Fruit fly (Drosophila melanogaster) whole organism, pupa: ENCODE measurements around the gene hiw.
A peak's percentile ranks its signal among the peaks of the same experiment; 100 is the strongest.

Experiments
- CG10348 ChIP-seq: fragments of 200-800 bp; sonication (Bioruptor generic); IDR thresholded peaks from 2 replicates; pipeline ENCODE4 v1.3.6; 2022; ENCODE audit warnings: missing biosample characterization, missing genetic modification characterization
- CG12605 ChIP-seq: fragments of 200-800 bp; sonication (Bioruptor generic); IDR thresholded peaks from 2 replicates; pipeline ENCODE4 v1.3.6; 2022; ENCODE audit warnings: missing biosample characterization, missing genetic modification characterization
- CG13204 ChIP-seq: fragments of 200-800 bp; sonication (Bioruptor generic); optimal IDR thresholded peaks from 2 replicates; lab custom pipeline; 2018; ENCODE audit warnings: missing biosample characterization, mild to moderate bottlenecking, missing genetic modification characterization, moderate library complexity
- CG14655 ChIP-seq: fragments of 200-800 bp; sonication (Bioruptor generic); optimal IDR thresholded peaks from 3 replicates; lab custom pipeline; 2017; ENCODE audit warnings: mild to moderate bottlenecking, missing biosample characterization, missing genetic modification reagents, missing genetic modification characterization
- CG15710 ChIP-seq: fragments of 200-800 bp; sonication (Bioruptor generic); optimal IDR thresholded peaks from 2 replicates; lab custom pipeline; 2018; ENCODE audit warnings: missing biosample characterization, mild to moderate bottlenecking, missing genetic modification characterization, moderate library complexity
- CG17806 ChIP-seq: fragments of 200-800 bp; sonication (Bioruptor generic); optimal IDR thresholded peaks from 2 replicates; lab custom pipeline; 2018; ENCODE audit warnings: missing biosample characterization, mild to moderate bottlenecking, missing genetic modification characterization, moderate library complexity
- CG32121 ChIP-seq: fragments of 200-800 bp; sonication (Bioruptor generic); IDR thresholded peaks from 2 replicates; pipeline ENCODE4 v1.3.6; 2022; ENCODE audit warnings: missing biosample characterization, missing genetic modification characterization
- CG34367 ChIP-seq: fragments of 200-800 bp; sonication (Bioruptor generic); optimal IDR thresholded peaks from 2 replicates; lab custom pipeline; 2018; ENCODE audit warnings: missing biosample characterization, mild to moderate bottlenecking, missing genetic modification characterization
- CG4496 ChIP-seq: fragments of 200-800 bp; sonication (Bioruptor generic); IDR thresholded peaks from 3 replicates; pipeline ENCODE4 v1.3.6; 2022; ENCODE audit warnings: missing biosample characterization, missing genetic modification characterization
- CG8159 ChIP-seq: fragments of 200-800 bp; sonication (Bioruptor generic); optimal IDR thresholded peaks from 3 replicates; lab custom pipeline; 2018; ENCODE audit warnings: missing biosample characterization, mild to moderate bottlenecking, missing genetic modification characterization, moderate library complexity
- CG8301 ChIP-seq: fragments of 200-800 bp; sonication (Bioruptor generic); optimal IDR thresholded peaks from 2 replicates; lab custom pipeline; 2018; ENCODE audit warnings: missing biosample characterization, mild to moderate bottlenecking, missing genetic modification characterization
- CG9948 ChIP-seq: fragments of 200-800 bp; sonication (Bioruptor generic); optimal IDR thresholded peaks from 2 replicates; lab custom pipeline; 2018; ENCODE audit warnings: missing biosample characterization, mild to moderate bottlenecking, missing genetic modification characterization, moderate library complexity
- D1 ChIP-seq: fragments of 200-800 bp; sonication (Bioruptor generic); optimal IDR thresholded peaks from 2 replicates; lab custom pipeline; 2018; ENCODE audit warnings: missing biosample characterization, mild to moderate bottlenecking, missing genetic modification characterization, moderate library complexity
- EcR ChIP-seq: fragments of 200-800 bp; sonication (Bioruptor generic); optimal IDR thresholded peaks from 3 replicates; lab custom pipeline; 2019; ENCODE audit warnings: missing biosample characterization, missing genetic modification characterization, mild to moderate bottlenecking, moderate library complexity, missing genetic modification reagents
- Ets98B ChIP-seq: fragments of 200-800 bp; sonication (Bioruptor generic); IDR thresholded peaks from 2 replicates; pipeline ENCODE4 v1.3.6; 2022; ENCODE audit warnings: missing biosample characterization, missing genetic modification characterization
- Pif1A ChIP-seq: fragments of 200-800 bp; sonication (Bioruptor generic); optimal IDR thresholded peaks from 3 replicates; lab custom pipeline; 2016; ENCODE audit warnings: missing biosample characterization, missing genetic modification characterization
- Pif1B ChIP-seq: fragments of 200-800 bp; sonication (Bioruptor generic); optimal IDR thresholded peaks from 3 replicates; lab custom pipeline; 2016; ENCODE audit warnings: missing biosample characterization, missing genetic modification characterization
- Snoo ChIP-seq: fragments of 200-800 bp; sonication (Bioruptor generic); optimal IDR thresholded peaks from 3 replicates; lab custom pipeline; 2017; ENCODE audit warnings: missing biosample characterization, mild to moderate bottlenecking, missing genetic modification characterization, inconsistent platforms
- fd96Ca ChIP-seq: fragments of 200-800 bp; sonication (Bioruptor generic); IDR thresholded peaks from 3 replicates; pipeline ENCODE4 v1.3.6; 2022; ENCODE audit warnings: missing biosample characterization, missing genetic modification characterization
- gl ChIP-seq: fragments of 200-800 bp; sonication (Bioruptor generic); optimal IDR thresholded peaks from 2 replicates; lab custom pipeline; 2018; ENCODE audit warnings: missing biosample characterization, mild to moderate bottlenecking, missing genetic modification characterization
- rn ChIP-seq: fragments of 200-800 bp; sonication (Bioruptor generic); IDR thresholded peaks from 2 replicates; pipeline ENCODE4 v1.3.6; 2022; ENCODE audit warnings: missing biosample characterization, missing genetic modification characterization

hiw gene

dm6 chrX:15079163-15079809 lies 16.1 kb upstream of the hiw start:
- TF ChIP-seq CG32121 (no peak), Pif1A (GFP tag; lab: Kevin White, UChicago) (peak; percentile 18), CG8301 (tag; lab: Kevin White, UChicago) (no peak), CG13204 (peak; percentile 51), fd96Ca (no peak), Pif1B (GFP tag; lab: Kevin White, UChicago) (peak; percentile 40), gl (peak; percentile 57), CG12605 (GFP tag; lab: Robert Waterston, UW) (no peak), CG34367 (tag; lab: Kevin White, UChicago) (no peak), CG4496 (GFP tag; lab: Robert Waterston, UW) (no peak), rn (GFP tag; lab: Robert Waterston, UW) (no peak), CG17806 (no peak), EcR (GFP tag; lab: Kevin White, UChicago) (no peak), CG10348 (GFP tag; lab: Robert Waterston, UW) (no peak), Snoo (peak; percentile 31), D1 (tag; lab: Kevin White, UChicago) (no peak), CG15710 (tag; lab: Kevin White, UChicago) (no peak), CG14655 (peak; percentile 48), Ets98B (GFP tag; lab: Robert Waterston, UW) (0 out of 2 replicates have a peak, but pooled peaks have one; percentile 9), CG9948 (tag; lab: Kevin White, UChicago) (no peak), CG8159 (tag; lab: Kevin White, UChicago) (no peak)

- peak; percentile 46 for TF ChIP-seq gl
- TF ChIP-seq Pif1A (GFP tag; lab: Kevin White, UChicago): no peak
- peak; percentile 11 for TF ChIP-seq CG8159 (tag; lab: Kevin White, UChicago)
- peak; percentile 12; the same call in 1 of the 2 replicates for TF ChIP-seq CG12605 (GFP tag; lab: Robert Waterston, UW)
- TF ChIP-seq rn (GFP tag; lab: Robert Waterston, UW): no peak
- TF ChIP-seq CG32121: no peak
- TF ChIP-seq EcR (GFP tag; lab: Kevin White, UChicago): no peak
- no peak for TF ChIP-seq CG9948 (tag; lab: Kevin White, UChicago)
- TF ChIP-seq CG15710 (tag; lab: Kevin White, UChicago): no peak
- no peak for TF ChIP-seq CG34367 (tag; lab: Kevin White, UChicago)
- no peak for TF ChIP-seq Ets98B (GFP tag; lab: Robert Waterston, UW)
- no peak for TF ChIP-seq Snoo
- no peak for TF ChIP-seq Pif1B (GFP tag; lab: Kevin White, UChicago)
- TF ChIP-seq CG14655: no peak
- no peak for TF ChIP-seq CG10348 (GFP tag; lab: Robert Waterston, UW)
- no peak for TF ChIP-seq CG17806
- TF ChIP-seq fd96Ca: no peak
- no peak for TF ChIP-seq CG13204
- TF ChIP-seq CG8301 (tag; lab: Kevin White, UChicago): no peak
- no peak for TF ChIP-seq D1 (tag; lab: Kevin White, UChicago)
- TF ChIP-seq CG4496 (GFP tag; lab: Robert Waterston, UW): no peak
These were observed 15.2 kb upstream of the hiw start for dm6 chrX:15078394-15078793.

dm6 chrX:15077576-15078136 lies 14.4 kb upstream of the hiw start:
- TF ChIP-seq gl (peak; percentile 29), CG12605 (GFP tag; lab: Robert Waterston, UW) (peak; percentile 26; the same call in 1 of the 2 replicates), CG32121 (no peak), CG15710 (tag; lab: Kevin White, UChicago) (no peak), CG13204 (no peak), Snoo (no peak), CG4496 (GFP tag; lab: Robert Waterston, UW) (no peak), EcR (GFP tag; lab: Kevin White, UChicago) (no peak), Ets98B (GFP tag; lab: Robert Waterston, UW) (peak; percentile 26; the same call in 1 of the 2 replicates)

dm6 chrX:15076606-15077005 lies 13.4 kb upstream of the hiw start:
- no peak for TF ChIP-seq Pif1B (GFP tag; lab: Kevin White, UChicago)
- TF ChIP-seq, all 21 proteins: peak for 0

dm6 chrX:15076038-15076575 lies 12.9 kb upstream of the hiw start, which contains the start of gene Lsd-2:
Gene Lsd-2 (minus strand): TSS chrX:15076220.
- TF ChIP-seq CG32121 (0 out of 2 replicates have a peak, but pooled peaks have one; percentile 18), CG8301 (tag; lab: Kevin White, UChicago) (no peak), CG14655 (peak; percentile 40), gl (peak; percentile 31), D1 (tag; lab: Kevin White, UChicago) (no peak), CG10348 (GFP tag; lab: Robert Waterston, UW) (no peak), CG17806 (peak; percentile 10), fd96Ca (peak; percentile 50; the same call in 1 of the 3 replicates), Ets98B (GFP tag; lab: Robert Waterston, UW) (peak; percentile 51), CG13204 (peak; percentile 4), CG34367 (tag; lab: Kevin White, UChicago) (peak; percentile 30), CG9948 (tag; lab: Kevin White, UChicago) (no peak), Snoo (peak; percentile 12), CG4496 (GFP tag; lab: Robert Waterston, UW) (peak; percentile 53; the same call in 2 of the 3 replicates), CG8159 (tag; lab: Kevin White, UChicago) (peak; percentile 42), Pif1B (GFP tag; lab: Kevin White, UChicago) (peak; percentile 37), CG12605 (GFP tag; lab: Robert Waterston, UW) (peak; percentile 50; the same call in 1 of the 2 replicates), rn (GFP tag; lab: Robert Waterston, UW) (no peak), CG15710 (tag; lab: Kevin White, UChicago) (peak; percentile 9), Pif1A (GFP tag; lab: Kevin White, UChicago) (no peak), EcR (GFP tag; lab: Kevin White, UChicago) (no peak)
- TF ChIP-seq, all 21 proteins: peak for 14
